Fruit fly (Drosophila melanogaster): ENCODE measurements around the gene CG15034.

- TF ChIP-seq gl (tag; optimal IDR thresholded peaks at IDR 0.05) (no peak), CG15710 (tag; optimal IDR thresholded peaks at IDR 0.05) (no peak), CG9948 (tag; optimal IDR thresholded peaks at IDR 0.05) (peak; percentile 8), CG12605 (GFP tag; IDR thresholded peaks at IDR 0.05) (no peak; the same call in 1 of the 2 replicates), D1 (tag; optimal IDR thresholded peaks at IDR 0.05) (no peak)
Measured at dm6 chrX:7312406-7312805, 34.9 kb downstream of the CG15034 start.
